Fruit fly (Drosophila melanogaster): Measurements from ENCODE around the gene CG32066.

DNA sequence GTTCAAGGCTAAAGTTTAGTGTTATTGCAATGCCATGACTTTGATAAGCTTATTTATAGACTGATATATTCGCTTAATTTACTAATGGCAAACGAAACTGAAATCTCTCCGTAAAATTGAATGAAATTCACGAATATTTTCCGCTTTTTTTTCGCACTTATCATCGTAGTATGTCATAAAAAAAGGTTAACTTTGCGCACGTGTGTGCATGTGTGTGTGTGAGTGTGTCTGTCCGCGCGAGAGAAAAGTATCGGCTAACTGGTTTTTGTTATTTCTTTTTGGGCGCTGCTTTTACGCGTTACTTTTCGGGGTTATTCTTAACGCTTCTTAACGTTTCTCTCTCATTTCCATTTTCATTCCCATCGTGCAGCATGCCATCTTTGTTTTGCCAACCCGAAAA, 17.0 kb upstream of the CG32066 start:
- TF ChIP-seq CG8478 (optimal IDR thresholded peaks at IDR 0.05): no peak
- TF ChIP-seq CTCF (optimal IDR thresholded peaks at IDR 0.05): no peak

Data from S2 (cell line).